Worm (Caenorhabditis elegans): Measurements from ENCODE around the gene C02B10.4.
"Not testable (repeated sequence)": the region's sequence is repeated elsewhere in the genome, so short reads cannot be mapped to it uniquely, and the experiment has no call there.

- TF ChIP-seq ama-1 (optimal IDR thresholded peaks at IDR 0.05); lsy-2 (tag; optimal IDR thresholded peaks at IDR 0.05); snpc-4 (tag; optimal IDR thresholded peaks at IDR 0.05); hif-1 (tag; optimal IDR thresholded peaks at IDR 0.05); unc-62 (GFP tag; optimal IDR thresholded peaks at IDR 0.05 in 1 of 2); unc-62 (tag; optimal IDR thresholded peaks at IDR 0.05); hmg-1.1 (GFP tag; IDR thresholded peaks at IDR 0.05); nhr-28 (tag; optimal IDR thresholded peaks at IDR 0.05); ztf-11 (tag; optimal IDR thresholded peaks at IDR 0.05); hlh-30 (tag; optimal IDR thresholded peaks at IDR 0.05; ENCODE audit: insufficient read depth); nhr-11 (tag; optimal IDR thresholded peaks at IDR 0.05); ceh-82 (tag; optimal IDR thresholded peaks at IDR 0.05): not testable (repeated sequence)
Observed at ce11 chrIV:5062278-5062677, 29.1 kb upstream of the C02B10.4 start, which contains the start of gene msp-57.
